Worm (Caenorhabditis elegans): ENCODE measurements around the gene str-136.

Gene str-136

ce11 chrV:8304461-8305195 lies 25.9 kb upstream of the str-136 start, which contains the start of gene W02D7.11:
W02D7.11 (minus strand) TSS chrV:8304511.
- no peak for TF ChIP-seq ztf-23 (GFP tag; IDR thresholded peaks at IDR 0.05)
- TF ChIP-seq klf-2 (GFP tag; conservative IDR thresholded peaks at IDR 0.05), result no peak
- no peak for TF ChIP-seq flt-1 (GFP tag; IDR thresholded peaks at IDR 0.05)
- no peak for TF ChIP-seq ztf-29 (GFP tag; IDR thresholded peaks at IDR 0.05)
- TF ChIP-seq ref-1 (GFP tag; conservative IDR thresholded peaks at IDR 0.05), result no peak
- TF ChIP-seq tab-1 (GFP tag; IDR thresholded peaks at IDR 0.05), result no peak
- TF ChIP-seq med-1 (GFP tag; optimal IDR thresholded peaks at IDR 0.05; ENCODE audit: insufficient read depth), result no peak
- no peak for TF ChIP-seq cog-1 (tag; optimal IDR thresholded peaks at IDR 0.05)
- TF ChIP-seq T22C8.4 (GFP tag; IDR thresholded peaks at IDR 0.05), result no peak

DNA sequence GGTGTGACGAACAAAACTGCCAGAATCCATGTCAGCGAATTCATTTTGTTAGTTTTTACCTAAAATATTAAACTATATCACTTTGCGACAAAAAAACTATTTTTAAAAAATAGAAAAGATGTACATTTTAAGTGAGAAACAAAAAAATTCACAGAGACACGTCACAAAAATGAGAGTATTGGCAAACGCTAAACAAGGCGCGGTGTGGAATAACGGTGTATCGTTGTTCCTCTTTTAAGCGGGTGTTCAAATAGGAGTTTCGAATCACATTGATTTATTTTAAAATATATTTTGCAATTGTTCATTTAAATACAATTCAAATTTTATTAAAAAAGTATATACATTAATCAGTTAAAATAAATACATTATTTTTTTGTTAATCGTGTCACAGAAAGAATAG lies 23.8 kb upstream of the str-136 start, which contains the start of gene sel-9:
TSS of gene sel-9 (minus strand) at position 59 of the 400 bp plus-strand sequence.
- no peak for TF ChIP-seq klf-2 (GFP tag; conservative IDR thresholded peaks at IDR 0.05)
- TF ChIP-seq ztf-23 (GFP tag; IDR thresholded peaks at IDR 0.05), result 0 out of 2 replicates have a peak, but pooled peaks have one; percentile 7

DNA sequence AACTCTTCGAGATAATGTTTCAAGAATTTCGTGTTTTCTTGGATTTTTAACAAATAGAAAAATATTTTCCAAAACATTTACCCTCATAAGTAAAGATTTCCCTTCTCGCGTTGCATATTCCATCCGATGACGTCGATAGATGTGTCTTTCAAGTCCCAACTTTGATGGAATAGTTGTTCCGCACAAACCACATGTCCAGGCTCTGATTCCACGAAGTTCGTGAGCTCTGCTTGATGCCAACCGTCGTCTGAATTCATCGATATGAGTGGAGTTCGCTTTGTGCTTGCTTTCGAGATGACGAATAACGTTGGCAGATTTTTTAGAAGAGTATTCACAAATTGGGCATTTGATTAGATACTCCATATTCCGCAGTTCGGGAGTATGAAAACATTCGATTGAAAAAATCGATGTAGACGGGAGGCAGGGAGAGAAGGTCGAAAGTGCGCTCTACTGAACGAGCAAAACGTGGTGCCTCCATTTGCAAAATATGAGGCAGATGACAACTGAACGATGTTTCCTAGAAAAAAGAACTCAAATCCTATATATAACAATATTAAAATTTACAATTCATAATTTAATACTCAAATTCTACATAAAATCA lies 22.3 kb upstream of the str-136 start, which contains the start of gene W02D7.6:
TSS of gene W02D7.6 (minus strand) at position 573 of the 601 bp plus-strand sequence.
- TF ChIP-seq klf-2 (GFP tag; conservative IDR thresholded peaks at IDR 0.05), result no peak
- TF ChIP-seq flt-1 (GFP tag; IDR thresholded peaks at IDR 0.05), result 0 out of 2 replicates have a peak, but pooled peaks have one; percentile 40

DNA sequence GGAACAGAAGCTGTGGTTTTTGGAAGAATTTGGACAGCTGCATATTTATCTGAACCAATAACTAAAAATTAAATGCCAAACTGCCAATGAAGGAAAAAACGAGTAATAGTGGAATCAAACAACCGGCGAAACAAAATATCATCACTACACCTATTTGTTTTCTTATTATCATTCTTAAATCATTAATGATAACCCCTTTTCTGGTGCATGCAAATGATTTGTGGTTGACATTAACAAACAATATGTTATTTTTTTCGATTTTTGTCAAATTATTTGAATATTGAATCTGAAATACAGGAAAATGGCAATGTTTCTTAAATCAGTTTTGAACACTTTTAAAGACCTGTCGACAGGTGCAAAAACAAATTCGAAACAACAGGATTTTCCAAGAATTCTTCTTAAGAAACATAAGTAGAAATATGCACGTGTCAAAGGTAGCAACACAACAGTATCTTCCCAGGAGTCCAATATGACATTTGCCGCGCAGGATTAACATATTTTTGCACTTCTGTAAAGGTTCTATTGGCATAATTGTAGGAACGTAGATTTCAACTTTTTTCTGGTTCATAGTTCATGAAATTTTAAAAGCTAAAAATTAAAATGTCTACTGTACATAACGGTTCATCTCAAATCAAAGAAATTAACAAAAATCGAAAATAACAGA lies 20.6 kb upstream of the str-136 start, which contains the start of gene W02D7.5:
TSS of gene W02D7.5 (minus strand) at position 51 of the 664 bp plus-strand sequence.
- TF ChIP-seq ref-1 (GFP tag; conservative IDR thresholded peaks at IDR 0.05), result no peak
- no peak for TF ChIP-seq cog-1 (tag; optimal IDR thresholded peaks at IDR 0.05)
- TF ChIP-seq tab-1 (GFP tag; IDR thresholded peaks at IDR 0.05), result no peak
- TF ChIP-seq T22C8.4 (GFP tag; IDR thresholded peaks at IDR 0.05), result no peak
- no peak for TF ChIP-seq ztf-29 (GFP tag; IDR thresholded peaks at IDR 0.05)
- no peak for TF ChIP-seq med-1 (GFP tag; optimal IDR thresholded peaks at IDR 0.05; ENCODE audit: insufficient read depth)
- no peak for TF ChIP-seq ztf-23 (GFP tag; IDR thresholded peaks at IDR 0.05)
- no peak for TF ChIP-seq klf-2 (GFP tag; conservative IDR thresholded peaks at IDR 0.05)
- no peak for TF ChIP-seq flt-1 (GFP tag; IDR thresholded peaks at IDR 0.05)

DNA sequence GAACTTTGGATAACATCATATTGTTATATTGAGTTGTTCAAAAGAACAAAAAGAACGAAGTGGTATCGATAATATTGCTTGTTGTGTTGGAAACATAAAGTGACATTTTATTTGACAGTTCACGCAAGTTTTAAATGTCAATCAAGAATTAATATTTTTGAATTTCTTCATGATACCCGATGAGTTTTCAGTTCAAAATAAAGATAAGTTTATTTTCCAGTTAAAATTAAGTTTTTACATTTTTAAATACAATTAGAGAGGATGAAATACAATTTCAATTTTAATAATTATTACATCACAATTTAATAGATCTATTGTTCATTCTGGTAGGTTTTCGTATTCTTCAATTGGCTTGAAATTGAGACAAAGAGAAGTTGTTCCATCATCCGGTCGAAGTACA lies 18.8 kb upstream of the str-136 start, which contains the start of gene W02D7.4:
TSS of gene W02D7.4 (minus strand) at position 101 of the 400 bp plus-strand sequence.
- TF ChIP-seq ref-1 (GFP tag; conservative IDR thresholded peaks at IDR 0.05) (no peak), ztf-29 (GFP tag; IDR thresholded peaks at IDR 0.05) (no peak), T22C8.4 (GFP tag; IDR thresholded peaks at IDR 0.05) (no peak), flt-1 (GFP tag; IDR thresholded peaks at IDR 0.05) (no peak), cog-1 (tag; optimal IDR thresholded peaks at IDR 0.05) (no peak), med-1 (GFP tag; optimal IDR thresholded peaks at IDR 0.05; ENCODE audit: insufficient read depth) (no peak), ztf-23 (GFP tag; IDR thresholded peaks at IDR 0.05) (no peak), klf-2 (GFP tag; conservative IDR thresholded peaks at IDR 0.05) (no peak)

DNA sequence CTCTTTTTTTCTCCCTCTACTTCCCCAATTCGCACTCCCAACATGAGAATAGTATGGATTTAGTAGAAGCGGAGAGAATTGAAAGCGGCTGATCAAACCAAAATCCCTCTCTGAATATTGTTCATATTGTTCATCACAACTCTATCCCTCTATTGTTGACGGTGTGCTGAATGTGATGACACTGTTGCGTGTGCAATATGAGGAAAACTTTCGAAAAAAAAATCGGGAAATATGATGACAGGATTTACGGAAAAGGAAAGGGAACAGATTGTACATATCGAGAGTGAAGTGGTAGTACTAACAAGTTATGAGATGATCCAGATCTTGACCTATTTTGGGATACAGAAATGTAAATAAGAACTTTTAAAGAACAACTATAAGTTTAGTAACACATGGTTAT lies 17.1 kb upstream of the str-136 start, which contains the start of gene smex-1:
TSS of gene smex-1 (minus strand) at position 101 of the 400 bp plus-strand sequence.
- no peak for TF ChIP-seq ztf-29 (GFP tag; IDR thresholded peaks at IDR 0.05)
- TF ChIP-seq T22C8.4 (GFP tag; IDR thresholded peaks at IDR 0.05), result no peak
- no peak for TF ChIP-seq ref-1 (GFP tag; conservative IDR thresholded peaks at IDR 0.05)
- no peak for TF ChIP-seq klf-2 (GFP tag; conservative IDR thresholded peaks at IDR 0.05)
- no peak for TF ChIP-seq tab-1 (GFP tag; IDR thresholded peaks at IDR 0.05)
- TF ChIP-seq med-1 (GFP tag; optimal IDR thresholded peaks at IDR 0.05; ENCODE audit: insufficient read depth), result no peak
- TF ChIP-seq cog-1 (tag; optimal IDR thresholded peaks at IDR 0.05), result no peak
- TF ChIP-seq flt-1 (GFP tag; IDR thresholded peaks at IDR 0.05), result no peak
- TF ChIP-seq ztf-23 (GFP tag; IDR thresholded peaks at IDR 0.05), result no peak

DNA sequence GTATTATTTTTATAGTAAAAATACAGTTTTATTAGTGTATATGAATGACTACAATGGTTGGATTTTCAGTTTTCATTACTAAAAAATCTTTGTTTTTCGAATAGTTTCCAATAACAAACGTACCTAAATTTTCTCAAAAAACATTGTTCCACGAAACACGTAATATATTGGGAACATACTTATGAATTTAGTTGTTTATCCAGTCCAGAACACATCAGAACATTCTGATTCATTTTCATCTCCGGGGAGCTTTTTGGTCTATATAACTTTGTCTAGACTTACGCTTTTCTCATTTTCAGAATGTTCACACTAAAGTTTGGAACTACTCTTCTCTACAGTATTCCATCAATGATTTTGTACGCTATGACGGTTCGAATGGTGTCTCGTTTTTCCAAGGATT lies 13.0 kb upstream of the str-136 start, which contains the start of gene srg-33:
TSS of gene srg-33 (plus strand) at position 301 of the 400 bp plus-strand sequence.
- TF ChIP-seq klf-2 (GFP tag; conservative IDR thresholded peaks at IDR 0.05) (no peak), ztf-23 (GFP tag; IDR thresholded peaks at IDR 0.05) (no peak), ztf-29 (GFP tag; IDR thresholded peaks at IDR 0.05) (no peak), ref-1 (GFP tag; conservative IDR thresholded peaks at IDR 0.05) (no peak), flt-1 (GFP tag; IDR thresholded peaks at IDR 0.05) (no peak), cog-1 (tag; optimal IDR thresholded peaks at IDR 0.05) (no peak), T22C8.4 (GFP tag; IDR thresholded peaks at IDR 0.05) (no peak), med-1 (GFP tag; optimal IDR thresholded peaks at IDR 0.05; ENCODE audit: insufficient read depth) (no peak), tab-1 (GFP tag; IDR thresholded peaks at IDR 0.05) (no peak)

ce11 chrV:8288125-8288806 lies 9.5 kb upstream of the str-136 start:
- TF ChIP-seq cog-1 (tag; optimal IDR thresholded peaks at IDR 0.05) (no peak), flt-1 (GFP tag; IDR thresholded peaks at IDR 0.05) (no peak), tab-1 (GFP tag; IDR thresholded peaks at IDR 0.05) (no peak), med-1 (GFP tag; optimal IDR thresholded peaks at IDR 0.05; ENCODE audit: insufficient read depth) (no peak), klf-2 (GFP tag; conservative IDR thresholded peaks at IDR 0.05) (no peak), T22C8.4 (GFP tag; IDR thresholded peaks at IDR 0.05) (no peak), ztf-23 (GFP tag; IDR thresholded peaks at IDR 0.05) (no peak)

- no peak for TF ChIP-seq T22C8.4 (GFP tag; IDR thresholded peaks at IDR 0.05)
- no peak for TF ChIP-seq ztf-23 (GFP tag; IDR thresholded peaks at IDR 0.05)
- TF ChIP-seq flt-1 (GFP tag; IDR thresholded peaks at IDR 0.05), result no peak
- TF ChIP-seq ztf-29 (GFP tag; IDR thresholded peaks at IDR 0.05), result no peak
- no peak for TF ChIP-seq med-1 (GFP tag; optimal IDR thresholded peaks at IDR 0.05; ENCODE audit: insufficient read depth)
- no peak for TF ChIP-seq klf-2 (GFP tag; conservative IDR thresholded peaks at IDR 0.05)
- no peak for TF ChIP-seq tab-1 (GFP tag; IDR thresholded peaks at IDR 0.05)
- no peak for TF ChIP-seq cog-1 (tag; optimal IDR thresholded peaks at IDR 0.05)
Measured at ce11 chrV:8285455-8285854, 6.7 kb upstream of the str-136 start.

Measured in whole organism, midembryonic.